Worm (Caenorhabditis elegans) whole organism, early embryonic: ENCODE results near the gene cutl-22.

Source experiments
- B0310.2 ChIP-seq: sonication (generic microtip); optimal IDR thresholded peaks from 2 replicates; lab custom pipeline; 2016; ENCODE audit warnings: mild to moderate bottlenecking, missing genetic modification characterization, missing compliant biosample characterization
- F13C5.2 ChIP-seq: sonication (generic microtip); optimal IDR thresholded peaks from 2 replicates; lab custom pipeline; 2017; ENCODE audit warnings: mild to moderate bottlenecking, missing genetic modification characterization, inconsistent platforms, missing compliant biosample characterization
- aly-1 ChIP-seq: sonication (generic microtip); optimal IDR thresholded peaks from 2 replicates; lab custom pipeline; 2016; ENCODE audit warnings: missing genetic modification characterization, missing compliant biosample characterization
- ama-1 ChIP-seq: fragments of 150-350 bp; optimal IDR thresholded peaks from 2 replicates; lab custom pipeline; 2014
- ceh-13 ChIP-seq: fragments of 200-800 bp; sonication (Bioruptor generic); optimal IDR thresholded peaks from 2 replicates; lab custom pipeline; 2018; ENCODE audit warnings: mild to moderate bottlenecking, missing genetic modification characterization, missing compliant biosample characterization
- ceh-36 ChIP-seq: sonication (generic microtip); optimal IDR thresholded peaks from 2 replicates; lab custom pipeline; 2016; ENCODE audit warnings: missing genetic modification characterization, inconsistent platforms, missing compliant biosample characterization
- ets-7 ChIP-seq: sonication (generic microtip); optimal IDR thresholded peaks from 2 replicates; lab custom pipeline; 2016; ENCODE audit warnings: missing genotype, missing genetic modification characterization, missing compliant biosample characterization
- flt-1 ChIP-seq: fragments of 200-800 bp; sonication (Bioruptor generic); IDR thresholded peaks from 2 replicates; pipeline ENCODE4 v1.3.6; 2022; ENCODE audit warnings: missing genetic modification characterization, missing compliant biosample characterization
- hmbx-1 ChIP-seq: sonication (generic microtip); optimal IDR thresholded peaks from 2 replicates; lab custom pipeline; 2016; ENCODE audit warnings: mild to moderate bottlenecking, missing genetic modification characterization, missing compliant biosample characterization
- hmg-4 ChIP-seq: fragments of 200-800 bp; sonication (Bioruptor generic); optimal IDR thresholded peaks from 2 replicates; lab custom pipeline; 2018; ENCODE audit warnings: mild to moderate bottlenecking, missing genetic modification characterization, missing compliant biosample characterization
- hnd-1 ChIP-seq: sonication (generic microtip); optimal IDR thresholded peaks from 2 replicates; lab custom pipeline; 2016; ENCODE audit warnings: missing genetic modification characterization, missing compliant biosample characterization
- pes-1 ChIP-seq: fragments of 200-800 bp; sonication (Bioruptor generic); IDR thresholded peaks from 2 replicates; pipeline ENCODE4 v1.3.6; 2022; ENCODE audit warnings: missing genetic modification reagents, missing genetic modification characterization, missing compliant biosample characterization
- scrt-1 ChIP-seq: fragments of 200-800 bp; sonication (Bioruptor generic); IDR thresholded peaks from 2 replicates; pipeline ENCODE4 v1.3.6; 2022; ENCODE audit warnings: missing genetic modification characterization, missing compliant biosample characterization
- sea-1 ChIP-seq: fragments of 200-800 bp; sonication (Bioruptor generic); conservative IDR thresholded peaks from 2 replicates; pipeline ENCODE4 v1.3.6; 2022; ENCODE audit warnings: missing genetic modification characterization, missing compliant biosample characterization
- tbx-11 ChIP-seq: fragments of 200-800 bp; sonication (Bioruptor generic); IDR thresholded peaks from 2 replicates; pipeline ENCODE4 v1.3.6; 2022; ENCODE audit warnings: missing genetic modification characterization, missing compliant biosample characterization
- tbx-37 ChIP-seq: fragments of 200-800 bp; sonication (Bioruptor generic); conservative IDR thresholded peaks from 2 replicates; pipeline ENCODE4 v1.3.6; 2022; ENCODE audit warnings: missing genetic modification reagents, missing genetic modification characterization, missing compliant biosample characterization
- tra-4 ChIP-seq: sonication (generic microtip); optimal IDR thresholded peaks from 2 replicates; lab custom pipeline; 2017; ENCODE audit warnings: missing genetic modification characterization, missing compliant biosample characterization

Gene cutl-22

ce11 chrV:1151324-1151742 is 9.8 kb downstream of the cutl-22 start:
- TF ChIP-seq tra-4 (tag; lab: Kevin White, UChicago) (no peak), sea-1 (GFP tag; lab: Robert Waterston, UW) (0 out of 2 replicates have a peak, but pooled peaks have one; percentile 67), F13C5.2 (tag; lab: Kevin White, UChicago) (peak; percentile 76), B0310.2 (tag; lab: Kevin White, UChicago) (no peak), hmbx-1 (tag; lab: Kevin White, UChicago) (no peak), ceh-13 (GFP tag; lab: Kevin White, UChicago) (no peak), aly-1 (tag; lab: Kevin White, UChicago) (peak; percentile 20), pes-1 (GFP tag; lab: Robert Waterston, UW) (peak; percentile 71), flt-1 (GFP tag; lab: Robert Waterston, UW) (peak; percentile 61; the same call in 1 of the 2 replicates), hmg-4 (GFP tag; lab: Kevin White, UChicago) (peak; percentile 84), ceh-36 (tag; lab: Kevin White, UChicago) (peak; percentile 51), ets-7 (tag; lab: Kevin White, UChicago) (peak; percentile 56)

- TF ChIP-seq flt-1 (GFP tag; lab: Robert Waterston, UW): no peak
- TF ChIP-seq B0310.2 (tag; lab: Kevin White, UChicago): no peak
- no peak for TF ChIP-seq scrt-1 (GFP tag; lab: Robert Waterston, UW)
- TF ChIP-seq tbx-37 (GFP tag; lab: Robert Waterston, UW): no peak
- TF ChIP-seq ama-1 (lab: Kevin White, UChicago): no peak
- TF ChIP-seq hmg-4 (GFP tag; lab: Kevin White, UChicago): no peak
- no peak for TF ChIP-seq ceh-36 (tag; lab: Kevin White, UChicago)
- TF ChIP-seq tbx-11 (GFP tag; lab: Robert Waterston, UW): no peak
Measured at ce11 chrV:1151830-1152229, 10.3 kb downstream of the cutl-22 start.

- TF ChIP-seq ceh-36 (tag; lab: Kevin White, UChicago) (no peak), tra-4 (tag; lab: Kevin White, UChicago) (no peak), hmbx-1 (tag; lab: Kevin White, UChicago) (no peak), pes-1 (GFP tag; lab: Robert Waterston, UW) (no peak), ceh-13 (GFP tag; lab: Kevin White, UChicago) (no peak), B0310.2 (tag; lab: Kevin White, UChicago) (no peak), F13C5.2 (tag; lab: Kevin White, UChicago) (no peak)
Measured at ce11 chrV:1152736-1153135, 11.2 kb downstream of the cutl-22 start.

DNA sequence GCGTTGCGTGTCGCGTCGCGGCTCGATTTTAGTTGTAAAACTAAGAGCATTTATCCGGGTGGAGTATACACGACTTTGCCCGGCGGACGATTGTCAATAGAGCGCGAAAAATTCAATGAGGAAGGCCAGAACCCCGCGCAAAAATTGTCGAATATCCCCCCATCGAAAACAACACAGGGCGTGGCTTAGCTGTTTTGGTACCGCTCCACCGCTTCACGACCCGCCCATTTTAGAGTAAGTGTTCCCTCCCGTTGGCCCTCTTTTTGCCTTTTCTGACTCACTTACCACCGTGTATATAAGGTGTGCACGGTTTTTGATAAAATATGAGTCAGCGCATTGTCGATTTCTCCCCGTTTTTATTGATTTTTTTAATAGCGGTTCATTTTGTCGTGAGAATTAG is 11.9 kb downstream of the cutl-22 start:
- TF ChIP-seq B0310.2 (tag; lab: Kevin White, UChicago) (no peak), ets-7 (tag; lab: Kevin White, UChicago) (no peak), aly-1 (tag; lab: Kevin White, UChicago) (no peak), F13C5.2 (tag; lab: Kevin White, UChicago) (no peak), scrt-1 (GFP tag; lab: Robert Waterston, UW) (no peak), tbx-11 (GFP tag; lab: Robert Waterston, UW) (no peak), tbx-37 (GFP tag; lab: Robert Waterston, UW) (no peak), ceh-13 (GFP tag; lab: Kevin White, UChicago) (no peak), sea-1 (GFP tag; lab: Robert Waterston, UW) (no peak), hmg-4 (GFP tag; lab: Kevin White, UChicago) (no peak), hmbx-1 (tag; lab: Kevin White, UChicago) (no peak), ama-1 (lab: Kevin White, UChicago) (no peak), flt-1 (GFP tag; lab: Robert Waterston, UW) (no peak), hnd-1 (tag; lab: Kevin White, UChicago) (no peak), tra-4 (tag; lab: Kevin White, UChicago) (no peak), pes-1 (GFP tag; lab: Robert Waterston, UW) (no peak), ceh-36 (tag; lab: Kevin White, UChicago) (no peak)

ce11 chrV:1153925-1154324 is 12.4 kb downstream of the cutl-22 start:
- TF ChIP-seq ceh-36 (tag; lab: Kevin White, UChicago) (no peak), tbx-37 (GFP tag; lab: Robert Waterston, UW) (0 out of 2 replicates have a peak, but pooled peaks have one; percentile 16), hmg-4 (GFP tag; lab: Kevin White, UChicago) (peak; percentile 31), F13C5.2 (tag; lab: Kevin White, UChicago) (peak; percentile 44), ceh-13 (GFP tag; lab: Kevin White, UChicago) (no peak), scrt-1 (GFP tag; lab: Robert Waterston, UW) (0 out of 2 replicates have a peak, but pooled peaks have one; percentile 43), pes-1 (GFP tag; lab: Robert Waterston, UW) (no peak)

- TF ChIP-seq hnd-1 (tag; lab: Kevin White, UChicago) (no peak), ceh-36 (tag; lab: Kevin White, UChicago) (peak; percentile 14)
Measured at ce11 chrV:1154472-1155278, 13.1 kb downstream of the cutl-22 start.

ce11 chrV:1155914-1156313 is 14.4 kb downstream of the cutl-22 start, which contains the start of gene cmd-1:
TSS of gene cmd-1 (plus strand) at chrV:1156271.
- TF ChIP-seq ama-1 (lab: Kevin White, UChicago) (no peak), flt-1 (GFP tag; lab: Robert Waterston, UW) (no peak), sea-1 (GFP tag; lab: Robert Waterston, UW) (no peak), hmbx-1 (tag; lab: Kevin White, UChicago) (no peak), hmg-4 (GFP tag; lab: Kevin White, UChicago) (no peak), ets-7 (tag; lab: Kevin White, UChicago) (no peak), ceh-13 (GFP tag; lab: Kevin White, UChicago) (no peak), B0310.2 (tag; lab: Kevin White, UChicago) (no peak), ceh-36 (tag; lab: Kevin White, UChicago) (no peak), F13C5.2 (tag; lab: Kevin White, UChicago) (no peak), tbx-11 (GFP tag; lab: Robert Waterston, UW) (no peak), scrt-1 (GFP tag; lab: Robert Waterston, UW) (no peak), tbx-37 (GFP tag; lab: Robert Waterston, UW) (no peak), pes-1 (GFP tag; lab: Robert Waterston, UW) (no peak), aly-1 (tag; lab: Kevin White, UChicago) (no peak), tra-4 (tag; lab: Kevin White, UChicago) (no peak), hnd-1 (tag; lab: Kevin White, UChicago) (no peak)
